Worm (Caenorhabditis elegans): ENCODE results near the gene Y113G7A.14.

Gene Y113G7A.14

DNA sequence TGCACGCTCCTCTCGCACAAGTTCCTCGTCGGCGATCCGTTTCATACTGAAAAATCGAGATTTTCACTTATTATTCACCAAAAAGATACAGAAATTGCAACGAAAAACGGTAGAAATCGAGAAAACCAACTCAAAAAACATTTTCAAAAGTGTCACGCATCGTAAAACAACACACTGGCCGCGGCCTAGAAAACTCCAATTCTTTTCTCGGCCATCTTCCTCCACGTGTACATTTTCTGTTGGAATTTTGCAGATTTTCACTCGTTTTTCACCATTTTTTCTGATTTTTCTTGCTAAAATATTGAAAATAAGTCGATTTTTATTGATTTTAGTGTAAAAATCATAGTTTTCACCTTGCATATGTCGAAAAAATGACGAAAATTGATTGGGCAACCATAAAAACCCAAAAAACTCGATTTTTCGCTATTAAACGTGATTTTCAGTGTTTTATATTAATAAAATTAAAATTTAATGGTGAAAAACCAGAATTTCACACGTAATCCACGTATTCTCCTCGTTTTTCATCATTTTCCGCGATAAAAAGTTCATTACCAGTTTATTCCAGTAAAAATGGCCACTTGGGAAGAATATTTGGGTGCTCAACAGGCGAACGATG is 47.5 kb downstream of the Y113G7A.14 start, which contains the start of the genes dcs-1 and sec-23:
Gene dcs-1, minus strand, starts transcription at position 46 of the 616 bp plus-strand sequence.
Gene sec-23, plus strand, starts transcription at position 566 of the 616 bp plus-strand sequence.
- TF ChIP-seq xbp-1 (tag; optimal IDR thresholded peaks at IDR 0.05) (peak; percentile 18), mep-1 (tag; optimal IDR thresholded peaks at IDR 0.05) (peak; percentile 33), fkh-10 (GFP tag; optimal IDR thresholded peaks at IDR 0.05) (no peak), hlh-17 (GFP tag; optimal IDR thresholded peaks at IDR 0.05; ENCODE audit: borderline replicate concordance) (no peak), unc-30 (tag; optimal IDR thresholded peaks at IDR 0.05) (no peak), nhr-20 (tag; optimal IDR thresholded peaks at IDR 0.05) (no peak), C16A3.4 (tag; optimal IDR thresholded peaks at IDR 0.05) (no peak), mdl-1 (tag; optimal IDR thresholded peaks at IDR 0.05) (peak in 1 of 2 experiments; percentile 6), rnt-1 (tag; optimal IDR thresholded peaks at IDR 0.05) (peak; percentile 83), dpl-1 (GFP tag; optimal IDR thresholded peaks at IDR 0.05) (peak in 1 of 3 experiments; percentile 23), lin-35 (GFP tag; optimal IDR thresholded peaks at IDR 0.05) (peak in 1 of 2 experiments; percentile 26), snu-23 (GFP tag; optimal IDR thresholded peaks at IDR 0.05) (peak; percentile 19), ceh-90 (tag; optimal IDR thresholded peaks at IDR 0.05) (peak; percentile 77), tbx-2 (tag; optimal IDR thresholded peaks at IDR 0.05) (peak; percentile 21), tlp-1 (tag; optimal IDR thresholded peaks at IDR 0.05) (no peak), hpl-2 (GFP tag; optimal IDR thresholded peaks at IDR 0.05) (no peak), nhr-71 (tag; optimal IDR thresholded peaks at IDR 0.05) (peak; percentile 20), nhr-11 (tag; optimal IDR thresholded peaks at IDR 0.05) (no peak), alr-1 (tag; optimal IDR thresholded peaks at IDR 0.05; ENCODE audit: borderline replicate concordance) (no peak), swsn-7 (tag; optimal IDR thresholded peaks at IDR 0.05) (no peak), nhr-84 (tag; optimal IDR thresholded peaks at IDR 0.05) (no peak), lin-14 (GFP tag; optimal IDR thresholded peaks at IDR 0.05) (no peak), dsc-1 (tag; optimal IDR thresholded peaks at IDR 0.05) (no peak), isw-1 (GFP tag; IDR thresholded peaks at IDR 0.05) (no peak), fkh-8 (tag; optimal IDR thresholded peaks at IDR 0.05) (peak; percentile 1), unc-62 (GFP tag; optimal IDR thresholded peaks at IDR 0.05) (no peak), ceh-82 (tag; optimal IDR thresholded peaks at IDR 0.05) (peak in 1 of 3 experiments; percentile 20), fos-1 (tag; optimal IDR thresholded peaks at IDR 0.05) (no peak), irx-1 (tag; optimal IDR thresholded peaks at IDR 0.05) (peak; percentile 11), lsy-2 (tag; optimal IDR thresholded peaks at IDR 0.05) (peak; percentile 13 to 15), nhr-19 (GFP tag; conservative IDR thresholded peaks at IDR 0.05) (no peak), skn-1 (tag; optimal IDR thresholded peaks at IDR 0.05) (no peak), C34B4.2 (tag; optimal IDR thresholded peaks at IDR 0.05) (no peak), efl-1 (optimal IDR thresholded peaks at IDR 0.05) (peak; percentile 17 to 18), efl-1 (GFP tag; optimal IDR thresholded peaks at IDR 0.05 in 1 of 2) (peak in 1 of 2 experiments; percentile 44), mef-2 (tag; optimal IDR thresholded peaks at IDR 0.05) (no peak), nhr-47 (tag; optimal IDR thresholded peaks at IDR 0.05) (peak; percentile 7), lin-15B (tag; optimal IDR thresholded peaks at IDR 0.05) (no peak)

- TF ChIP-seq rnt-1 (tag; optimal IDR thresholded peaks at IDR 0.05), result peak; percentile 35
Observed at ce11 chrV:20088340-20088739, 49.9 kb downstream of the Y113G7A.14 start.

ce11 chrV:20087635-20088034 is 50.6 kb downstream of the Y113G7A.14 start, which contains the start of gene fre-1:
Gene fre-1, minus strand, starts transcription at chrV:20087735.
- TF ChIP-seq efl-3 (GFP tag; optimal IDR thresholded peaks at IDR 0.05) (no peak), fkh-8 (tag; optimal IDR thresholded peaks at IDR 0.05) (no peak), sox-4 (tag; optimal IDR thresholded peaks at IDR 0.05) (no peak), nhr-84 (tag; optimal IDR thresholded peaks at IDR 0.05) (no peak), nhr-12 (tag; optimal IDR thresholded peaks at IDR 0.05) (no peak), mef-2 (tag; optimal IDR thresholded peaks at IDR 0.05) (no peak), pax-3 (tag; optimal IDR thresholded peaks at IDR 0.05) (no peak), ceh-8 (GFP tag; optimal IDR thresholded peaks at IDR 0.05) (no peak), pqm-1 (tag; optimal IDR thresholded peaks at IDR 0.05) (no peak), snpc-4 (tag; optimal IDR thresholded peaks at IDR 0.05) (no peak)

Data from whole organism, L1 larva.